Worm (Caenorhabditis elegans) whole organism, L3 larva: ENCODE measurements around the gene srw-69.

ENCODE experiments used
- R02D3.7 ChIP-seq: fragments of 150-350 bp; optimal IDR thresholded peaks from 2 replicates; lab custom pipeline; 2014; ENCODE audit warnings: missing biosample characterization, missing genetic modification characterization
- aly-2 ChIP-seq: fragments of 150-350 bp; optimal IDR thresholded peaks from 2 replicates; lab custom pipeline; 2014; ENCODE audit warnings: missing biosample characterization, missing genetic modification characterization
- fos-1 ChIP-seq: fragments of 150-350 bp; optimal IDR thresholded peaks from 2 replicates; lab custom pipeline; 2014; ENCODE audit warnings: missing biosample characterization, missing genetic modification characterization
- lin-39 ChIP-seq: fragments of 150-350 bp; optimal IDR thresholded peaks from 2 replicates; lab custom pipeline; 2018; ENCODE audit warnings: missing biosample characterization, missing genetic modification reagents, missing genetic modification characterization
- nhr-12 ChIP-seq: fragments of 150-350 bp; optimal IDR thresholded peaks from 2 replicates; lab custom pipeline; 2014; ENCODE audit warnings: missing biosample characterization, missing genetic modification characterization
- nhr-23 ChIP-seq: fragments of 150-350 bp; optimal IDR thresholded peaks from 2 replicates; lab custom pipeline; 2014; ENCODE audit warnings: missing biosample characterization, missing genetic modification reagents, missing genetic modification characterization
- nhr-237 ChIP-seq: fragments of 150-350 bp; optimal IDR thresholded peaks from 2 replicates; lab custom pipeline; 2014; ENCODE audit warnings: missing biosample characterization, missing genetic modification characterization
- nhr-67 ChIP-seq: fragments of 150-350 bp; optimal IDR thresholded peaks from 2 replicates; lab custom pipeline; 2014; ENCODE audit warnings: missing biosample characterization, missing genetic modification characterization
- pqm-1 ChIP-seq: fragments of 150-350 bp; optimal IDR thresholded peaks from 2 replicates; lab custom pipeline; 2017; ENCODE audit warnings: missing biosample characterization, missing genetic modification characterization, inconsistent platforms
- snpc-4 ChIP-seq: fragments of 150-350 bp; optimal IDR thresholded peaks from 2 replicates; lab custom pipeline; 2014; ENCODE audit warnings: missing biosample characterization, missing genetic modification characterization
- tbx-2 ChIP-seq: sonication (generic microtip); optimal IDR thresholded peaks from 2 replicates; lab custom pipeline; 2016; ENCODE audit warnings: mild to moderate bottlenecking, missing genetic modification characterization, missing compliant biosample characterization
- zag-1 ChIP-seq: fragments of 150-350 bp; optimal IDR thresholded peaks from 2 replicates; lab custom pipeline; 2014; ENCODE audit warnings: missing biosample characterization, missing genetic modification characterization

ce11 chrV:7408520-7408919, 20.3 kb downstream of the srw-69 start, which contains the start of gene srt-6:
- TF ChIP-seq snpc-4 (tag; lab: Kevin White, UChicago) (no peak), pqm-1 (tag; lab: Kevin White, UChicago) (no peak), lin-39 (tag; lab: Kevin White, UChicago) (no peak), fos-1 (tag; lab: Kevin White, UChicago) (no peak), tbx-2 (no peak), aly-2 (tag; lab: Kevin White, UChicago) (no peak), nhr-67 (tag; lab: Kevin White, UChicago) (no peak), nhr-12 (no peak), nhr-23 (no peak), nhr-237 (tag; lab: Kevin White, UChicago) (no peak), R02D3.7 (tag; lab: Kevin White, UChicago) (no peak), zag-1 (no peak)
